Fruit fly (Drosophila melanogaster): ENCODE data around the gene Tsp66E.

The Tsp66E gene

DNA sequence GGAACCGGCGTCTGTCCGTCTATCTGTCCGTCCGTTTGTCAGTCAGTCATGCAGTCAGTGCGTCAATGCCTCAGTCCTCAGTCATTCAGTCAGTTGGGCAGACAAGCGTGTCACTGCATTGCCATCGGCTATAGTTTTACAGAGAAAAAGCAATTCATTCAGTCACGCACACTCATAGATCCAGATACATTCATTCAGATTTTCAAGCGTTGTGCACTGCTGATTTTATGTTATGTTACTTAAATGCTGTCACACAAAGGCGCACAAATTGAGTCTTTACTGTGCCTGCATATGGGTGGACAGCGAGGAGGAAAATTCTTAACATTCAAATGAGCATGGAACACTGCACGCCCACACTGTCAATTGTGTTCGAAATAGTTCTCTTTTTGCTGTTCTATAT lies 47.1 kb upstream of the Tsp66E start (continued):
- TF ChIP-seq Adf1 (GFP tag; IDR thresholded peaks at IDR 0.05) (no peak), CG34422 (GFP tag; IDR thresholded peaks at IDR 0.05) (no peak), CG18619 (GFP tag; optimal IDR thresholded peaks at IDR 0.05) (no peak), CG16815 (GFP tag; optimal IDR thresholded peaks at IDR 0.05) (no peak), btn (GFP tag; optimal IDR thresholded peaks at IDR 0.05) (no peak), CG12769 (tag; optimal IDR thresholded peaks at IDR 0.05) (peak; percentile 64), Elba2 (GFP tag; optimal IDR thresholded peaks at IDR 0.05) (no peak), ham (GFP tag; IDR thresholded peaks at IDR 0.05) (no peak), CG33213 (GFP tag; optimal IDR thresholded peaks at IDR 0.05) (no peak), Asciz (GFP tag; optimal IDR thresholded peaks at IDR 0.05) (no peak), sens (GFP tag) (peak; percentile 72), sens-2 (GFP tag; IDR thresholded peaks at IDR 0.05) (no peak), Xbp1 (GFP tag; optimal IDR thresholded peaks at IDR 0.05) (no peak), CG7928 (GFP tag; optimal IDR thresholded peaks at IDR 0.05) (no peak), Six4 (GFP tag; optimal IDR thresholded peaks at IDR 0.05) (no peak), HLH54F (GFP tag; optimal IDR thresholded peaks at IDR 0.05) (no peak), unc-4 (GFP tag; IDR thresholded peaks at IDR 0.05; ENCODE audit: partially characterized antibody) (no peak), CG11696 (GFP tag; IDR thresholded peaks at IDR 0.05) (no peak), ap (GFP tag; IDR thresholded peaks at IDR 0.05) (no peak; the same call in 1 of the 2 replicates), kni (GFP tag; optimal IDR thresholded peaks at IDR 0.05) (no peak), CG7839 (tag; optimal IDR thresholded peaks at IDR 0.05) (peak; percentile 14), HmgD (GFP tag; optimal IDR thresholded peaks at IDR 0.05) (no peak), CG15479 (GFP tag; optimal IDR thresholded peaks at IDR 0.05) (no peak), pb (GFP tag; optimal IDR thresholded peaks at IDR 0.05) (no peak), mld (GFP tag; IDR thresholded peaks at IDR 0.05; ENCODE audit: partially characterized antibody) (no peak), CG18011 (GFP tag; optimal IDR thresholded peaks at IDR 0.05) (no peak), ara (GFP tag; IDR thresholded peaks at IDR 0.05) (peak; percentile 33; the same call in 1 of the 2 replicates), Deaf1 (tag; optimal IDR thresholded peaks at IDR 0.05) (no peak), CG10979 (tag; optimal IDR thresholded peaks at IDR 0.05) (peak; percentile 15), CG33557 (GFP tag; optimal IDR thresholded peaks at IDR 0.05) (no peak), CG6854 (GFP tag; optimal IDR thresholded peaks at IDR 0.05) (no peak), CG2678 (tag; optimal IDR thresholded peaks at IDR 0.05) (no peak), CG17359 (tag; optimal IDR thresholded peaks at IDR 0.05) (no peak), gsb-n (tag; optimal IDR thresholded peaks at IDR 0.05) (no peak), Dek (tag; optimal IDR thresholded peaks at IDR 0.05) (no peak), z (GFP tag; IDR thresholded peaks at IDR 0.05) (no peak), CG8924 (tag; optimal IDR thresholded peaks at IDR 0.05) (no peak), CG9437 (GFP tag; optimal IDR thresholded peaks at IDR 0.05) (no peak), abd-A (tag; optimal IDR thresholded peaks at IDR 0.05) (peak; percentile 20), CG6254 (GFP tag; optimal IDR thresholded peaks at IDR 0.05) (no peak), jing (GFP tag; optimal IDR thresholded peaks at IDR 0.05) (no peak), CG11723 (GFP tag; optimal IDR thresholded peaks at IDR 0.05) (no peak), CG13287 (GFP tag; IDR thresholded peaks at IDR 0.05; ENCODE audit: partially characterized antibody) (no peak), CG8944 (GFP tag; optimal IDR thresholded peaks at IDR 0.05) (no peak), H2.0 (GFP tag; IDR thresholded peaks at IDR 0.05) (no peak), fd3F (GFP tag; optimal IDR thresholded peaks at IDR 0.05) (no peak), CG18599 (GFP tag; optimal IDR thresholded peaks at IDR 0.05) (no peak), CG10274 (GFP tag; optimal IDR thresholded peaks at IDR 0.05) (no peak), Ets65A (GFP tag) (peak; percentile 27), CG12391 (tag; optimal IDR thresholded peaks at IDR 0.05) (peak; percentile 25), caup (GFP tag; optimal IDR thresholded peaks at IDR 0.05; ENCODE audit: severe bottlenecking) (no peak)
